Worm (Caenorhabditis elegans): ENCODE measurements around the gene rnh-1.0.

- TF ChIP-seq eyg-1 (tag; optimal IDR thresholded peaks at IDR 0.05) (no peak), zip-5 (tag; optimal IDR thresholded peaks at IDR 0.05) (no peak), hlh-30 (tag; optimal IDR thresholded peaks at IDR 0.05; ENCODE audit: insufficient read depth) (no peak), ahr-1 (tag; optimal IDR thresholded peaks at IDR 0.05) (no peak), lim-6 (tag; optimal IDR thresholded peaks at IDR 0.05) (no peak), ama-1 (optimal IDR thresholded peaks at IDR 0.05) (no peak), npax-4 (tag; optimal IDR thresholded peaks at IDR 0.05) (no peak), unc-42 (tag; optimal IDR thresholded peaks at IDR 0.05) (no peak)
These were observed 47.0 kb upstream of the rnh-1.0 start for ce11 chrII:4948118-4948517.

Measured in whole organism, late embryonic.